Worm (Caenorhabditis elegans) whole organism, young adult: Measurements from ENCODE around the gene erh-1.

Source experiments
- B0336.3 ChIP-seq: fragments of 200-800 bp; sonication (Bioruptor generic); IDR thresholded peaks from 2 replicates; pipeline ENCODE4 v1.3.6; 2022; ENCODE audit warnings: missing genetic modification characterization, missing compliant biosample characterization
- F10E7.11 ChIP-seq: sonication (generic microtip); optimal IDR thresholded peaks from 2 replicates; lab custom pipeline; 2017; ENCODE audit warnings: mild to moderate bottlenecking, missing genetic modification characterization, moderate library complexity, missing compliant biosample characterization
- F33H1.4 ChIP-seq: fragments of 200-800 bp; sonication (Bioruptor generic); IDR thresholded peaks from 2 replicates; pipeline ENCODE4 v1.3.6; 2022; ENCODE audit warnings: missing genetic modification reagents, missing genetic modification characterization, missing compliant biosample characterization
- F37B4.10 ChIP-seq: fragments of 200-800 bp; sonication (Bioruptor generic); IDR thresholded peaks from 2 replicates; pipeline ENCODE4 v1.3.6; 2022; ENCODE audit warnings: missing genetic modification characterization, missing compliant biosample characterization
- F52B5.7 ChIP-seq: sonication (generic microtip); optimal IDR thresholded peaks from 2 replicates; lab custom pipeline; 2016; ENCODE audit warnings: mild to moderate bottlenecking, missing genetic modification characterization, missing compliant biosample characterization
- K11D2.4 ChIP-seq: fragments of 200-800 bp; sonication (Bioruptor generic); IDR thresholded peaks from 2 replicates; pipeline ENCODE4 v1.3.6; 2022; ENCODE audit warnings: missing genetic modification reagents, missing genetic modification characterization, missing compliant biosample characterization
- Y53F4B.3 ChIP-seq: fragments of 200-800 bp; sonication (Bioruptor generic); IDR thresholded peaks from 2 replicates; pipeline ENCODE4 v1.3.6; 2022; ENCODE audit warnings: missing genetic modification reagents, missing genetic modification characterization, missing compliant biosample characterization
- Y53G8AR.9 ChIP-seq: fragments of 200-800 bp; sonication (Bioruptor generic); conservative IDR thresholded peaks from 2 replicates; pipeline ENCODE4 v1.3.6; 2022; ENCODE audit warnings: missing genetic modification reagents, missing genetic modification characterization, missing compliant biosample characterization
- Y56A3A.18 ChIP-seq: fragments of 200-800 bp; sonication (Bioruptor generic); IDR thresholded peaks from 2 replicates; pipeline ENCODE4 v1.3.6; 2022; ENCODE audit warnings: missing genetic modification reagents, missing genetic modification characterization, missing compliant biosample characterization
- Y67H2A.10 ChIP-seq: fragments of 200-800 bp; sonication (Bioruptor generic); conservative IDR thresholded peaks from 2 replicates; pipeline ENCODE4 v1.3.6; 2022; ENCODE audit warnings: missing genetic modification reagents, missing genetic modification characterization, missing compliant biosample characterization
- Y79H2A.3 ChIP-seq: fragments of 200-800 bp; sonication (Bioruptor generic); conservative IDR thresholded peaks from 2 replicates; pipeline ENCODE4 v1.3.6; 2022; ENCODE audit warnings: missing genetic modification reagents, missing genetic modification characterization, missing compliant biosample characterization
- ZK185.1 ChIP-seq: sonication (generic microtip); optimal IDR thresholded peaks from 2 replicates; lab custom pipeline; 2016; ENCODE audit warnings: mild to moderate bottlenecking, missing genetic modification characterization, missing compliant biosample characterization; ENCODE audit not compliant: poor library complexity, severe bottlenecking
- aptf-2 ChIP-seq: fragments of 200-800 bp; sonication (Bioruptor generic); conservative IDR thresholded peaks from 2 replicates; pipeline ENCODE4 v1.3.6; 2022; ENCODE audit warnings: missing genetic modification reagents, missing genetic modification characterization, missing compliant biosample characterization
- aptf-3 ChIP-seq: fragments of 200-800 bp; sonication (Bioruptor generic); IDR thresholded peaks from 2 replicates; pipeline ENCODE4 v1.3.6; 2022; ENCODE audit warnings: missing genetic modification characterization, missing compliant biosample characterization
- atf-7 ChIP-seq: sonication (generic microtip); optimal IDR thresholded peaks from 2 replicates; lab custom pipeline; 2017; ENCODE audit warnings: mild to moderate bottlenecking, missing genetic modification characterization, missing compliant biosample characterization
- attf-6 ChIP-seq: fragments of 200-800 bp; sonication (Bioruptor generic); IDR thresholded peaks from 2 replicates; pipeline ENCODE4 v1.3.6; 2022; ENCODE audit warnings: missing genetic modification reagents, missing genetic modification characterization, missing compliant biosample characterization
- bed-1 ChIP-seq: fragments of 200-800 bp; sonication (Bioruptor generic); IDR thresholded peaks from 2 replicates; pipeline ENCODE4 v1.3.6; 2022; ENCODE audit warnings: missing genetic modification reagents, missing genetic modification characterization, missing compliant biosample characterization
- cebp-1 ChIP-seq, 2 experiments: fragments of 200-800 bp in 1 of 2; sonication (Bioruptor generic) in 1 of 2; sonication (generic microtip) in 1 of 2; IDR thresholded peaks in 1 of 2; optimal IDR thresholded peaks in 1 of 2; 2 replicates each; pipeline versions ENCODE4 v1.3.6 to Lab custom; 2017 to 2022; ENCODE audit warnings: missing compliant biosample characterization in 2 of 2, missing genetic modification characterization in 2 of 2, mild to moderate bottlenecking in 1 of 2, missing genetic modification reagents in 1 of 2, moderate library complexity in 1 of 2
- ceh-100 ChIP-seq: fragments of 200-800 bp; sonication (Bioruptor generic); IDR thresholded peaks from 2 replicates; pipeline ENCODE4 v1.3.6; 2022; ENCODE audit warnings: missing genetic modification reagents, missing genetic modification characterization, missing compliant biosample characterization
- ceh-79 ChIP-seq: sonication (generic microtip); optimal IDR thresholded peaks from 2 replicates; lab custom pipeline; 2017; ENCODE audit warnings: mild to moderate bottlenecking, missing genetic modification characterization, missing compliant biosample characterization
- die-1 ChIP-seq: sonication (generic microtip); optimal IDR thresholded peaks from 2 replicates; lab custom pipeline; 2016; ENCODE audit warnings: missing genotype, mild to moderate bottlenecking, missing genetic modification characterization, missing compliant biosample characterization
- dpl-1 ChIP-seq: fragments of 150-350 bp; optimal IDR thresholded peaks from 2 replicates; lab custom pipeline; 2014; ENCODE audit warnings: missing biosample characterization, missing genetic modification reagents, missing genetic modification characterization
- efl-1 ChIP-seq: fragments of 150-350 bp; optimal IDR thresholded peaks from 2 replicates; lab custom pipeline; 2014; ENCODE audit warnings: missing biosample characterization, missing genetic modification reagents, missing genetic modification characterization
- ekl-4 ChIP-seq: fragments of 200-800 bp; sonication (Bioruptor generic); IDR thresholded peaks from 2 replicates; pipeline ENCODE4 v1.3.6; 2022; ENCODE audit warnings: missing genetic modification reagents, missing genetic modification characterization, missing compliant biosample characterization
- hlh-12 ChIP-seq: sonication (generic microtip); optimal IDR thresholded peaks from 2 replicates; lab custom pipeline; 2016; ENCODE audit warnings: missing genetic modification characterization, missing compliant biosample characterization
- hrde-1 ChIP-seq: sonication (generic microtip); optimal IDR thresholded peaks from 2 replicates; lab custom pipeline; 2016; ENCODE audit warnings: missing genetic modification characterization, mild to moderate bottlenecking, missing compliant biosample characterization, moderate library complexity, missing genotype, missing genetic modification reagents, borderline replicate concordance
- hsf-1 ChIP-seq: fragments of 200-800 bp; sonication (Bioruptor generic); IDR thresholded peaks from 2 replicates; pipeline ENCODE4 v1.3.6; 2022; ENCODE audit warnings: missing genetic modification reagents, missing genetic modification characterization, missing compliant biosample characterization
- lag-1 ChIP-seq: fragments of 200-800 bp; sonication (Bioruptor generic); IDR thresholded peaks from 2 replicates; pipeline ENCODE4 v1.3.6; 2022; ENCODE audit warnings: missing genetic modification reagents, missing genetic modification characterization, missing compliant biosample characterization
- let-526 ChIP-seq: fragments of 200-800 bp; sonication (Bioruptor generic); IDR thresholded peaks from 2 replicates; pipeline ENCODE4 v1.3.6; 2022; ENCODE audit warnings: missing genetic modification reagents, missing genetic modification characterization, missing compliant biosample characterization
- lin-35 ChIP-seq, 3 experiments: fragments of 150-350 bp in 2 of 3; sonication (generic microtip) in 1 of 3; optimal IDR thresholded peaks; 2 replicates each; lab custom pipeline; 2014 to 2018; ENCODE audit warnings: missing biosample characterization in 3 of 3, missing genetic modification characterization in 3 of 3, missing genetic modification reagents in 3 of 3
- lin-40 ChIP-seq: sonication (generic microtip); optimal IDR thresholded peaks from 2 replicates; lab custom pipeline; 2016; ENCODE audit warnings: missing genetic modification characterization, mild to moderate bottlenecking, missing compliant biosample characterization, missing genotype, missing genetic modification reagents
- lsy-27 ChIP-seq: sonication (generic microtip); optimal IDR thresholded peaks from 2 replicates; lab custom pipeline; 2017; ENCODE audit warnings: missing genetic modification characterization, mild to moderate bottlenecking, missing compliant biosample characterization, antibody characterized with exemption, missing genotype, borderline replicate concordance; ENCODE audit not compliant: insufficient read depth
- madf-3 ChIP-seq: fragments of 200-800 bp; sonication (Bioruptor generic); IDR thresholded peaks from 2 replicates; pipeline ENCODE4 v1.3.6; 2022; ENCODE audit warnings: missing genetic modification reagents, missing genetic modification characterization, missing compliant biosample characterization
- madf-6 ChIP-seq: fragments of 200-800 bp; sonication (Bioruptor generic); IDR thresholded peaks from 2 replicates; pipeline ENCODE4 v1.3.6; 2022; ENCODE audit warnings: missing genetic modification reagents, missing genetic modification characterization, missing compliant biosample characterization
- nhr-120 ChIP-seq: fragments of 200-800 bp; sonication (Bioruptor generic); IDR thresholded peaks from 2 replicates; pipeline ENCODE4 v1.3.6; 2022; ENCODE audit warnings: missing genetic modification characterization, missing compliant biosample characterization
- pbrm-1 ChIP-seq: fragments of 200-800 bp; sonication (Bioruptor generic); IDR thresholded peaks from 2 replicates; pipeline ENCODE4 v1.3.6; 2022; ENCODE audit warnings: missing genetic modification reagents, missing genetic modification characterization, missing compliant biosample characterization
- rpc-1 ChIP-seq, 2 experiments: fragments of 150-350 bp in 1 of 2; sonication (generic microtip) in 1 of 2; optimal IDR thresholded peaks; 2 replicates each; lab custom pipeline; 2014 to 2018; ENCODE audit warnings: missing biosample characterization in 1 of 2, missing genetic modification characterization in 1 of 2, missing genetic modification reagents in 1 of 2, missing genotype in 1 of 2
- snpc-1.3 ChIP-seq: sonication (generic microtip); optimal IDR thresholded peaks from 2 replicates; lab custom pipeline; 2017; ENCODE audit warnings: missing genetic modification characterization, mild to moderate bottlenecking, missing compliant biosample characterization, antibody characterized with exemption, moderate library complexity, missing genotype, missing genetic modification reagents; ENCODE audit not compliant: insufficient read depth
- tbx-9 ChIP-seq: sonication (generic microtip); optimal IDR thresholded peaks from 2 replicates; lab custom pipeline; 2016; ENCODE audit warnings: borderline replicate concordance, missing genetic modification characterization, inconsistent platforms, missing compliant biosample characterization
- xnd-1 ChIP-seq: sonication (generic microtip); optimal IDR thresholded peaks from 2 replicates; lab custom pipeline; 2016; ENCODE audit warnings: missing genotype, missing genetic modification reagents, missing genetic modification characterization, missing compliant biosample characterization
- zfh-2 ChIP-seq: fragments of 200-800 bp; sonication (Bioruptor generic); conservative IDR thresholded peaks from 2 replicates; pipeline ENCODE4 v1.3.6; 2022; ENCODE audit warnings: missing genetic modification reagents, missing genetic modification characterization, missing compliant biosample characterization
- ztf-6 ChIP-seq: fragments of 200-800 bp; sonication (Bioruptor generic); IDR thresholded peaks from 2 replicates; pipeline ENCODE4 v1.3.6; 2022; ENCODE audit warnings: missing genetic modification reagents, missing genetic modification characterization, missing compliant biosample characterization

The erh-1 gene

DNA sequence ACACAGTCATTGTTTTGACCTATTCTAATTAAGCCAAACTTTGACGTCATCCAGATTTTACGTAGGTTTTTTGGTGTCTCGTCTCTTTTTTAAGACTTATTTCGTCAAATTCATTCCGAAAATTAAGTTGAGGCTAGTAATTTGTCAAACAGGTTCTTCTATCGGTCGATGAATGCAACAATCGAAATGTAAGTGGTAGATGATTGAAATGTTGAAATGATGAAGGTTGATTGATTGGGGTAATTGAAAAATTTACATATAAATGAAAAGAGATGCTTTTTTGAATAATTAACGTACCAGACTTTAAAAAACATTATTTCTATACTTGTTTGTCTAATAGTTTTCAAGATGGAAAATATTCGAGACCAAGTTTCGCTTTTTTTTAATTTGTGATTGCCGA is 22.6 kb downstream of the erh-1 start:
- no peak for TF ChIP-seq pbrm-1 (GFP tag; lab: Robert Waterston, UW)

DNA sequence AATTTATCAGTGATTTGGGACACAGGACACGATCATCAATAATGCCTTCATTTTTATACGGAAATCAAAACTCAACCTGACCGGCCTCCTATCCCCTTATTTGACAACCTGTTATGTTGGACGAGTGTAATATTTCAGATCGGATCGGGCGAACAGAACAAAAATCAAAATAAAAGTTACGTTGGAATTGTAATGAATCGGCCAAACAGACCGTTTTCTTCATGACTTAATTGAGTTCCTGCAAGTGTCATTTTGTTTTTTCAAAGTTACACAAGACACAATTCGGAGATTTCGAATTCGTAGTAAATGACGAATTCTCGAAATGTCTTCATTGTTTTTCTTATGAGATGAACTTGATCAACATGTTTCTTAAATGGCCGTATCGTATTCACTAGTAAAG is 23.7 kb downstream of the erh-1 start, which contains the start of gene F32G8.3:
F32G8.3 (minus strand) TSS at position 101 of the 400 bp plus-strand sequence.
- TF ChIP-seq xnd-1 (tag; lab: Kevin White, UChicago), result no peak
- no peak for TF ChIP-seq K11D2.4 (GFP tag; lab: Robert Waterston, UW)
- no peak for TF ChIP-seq lin-40 (tag; lab: Kevin White, UChicago)
- TF ChIP-seq atf-7 (tag; lab: Kevin White, UChicago), result no peak
- no peak for TF ChIP-seq ekl-4 (GFP tag; lab: Robert Waterston, UW)
- TF ChIP-seq lin-35 (GFP tag; optimal IDR thresholded peaks at IDR 0.05; lab: Kevin White, UChicago), result no peak
- TF ChIP-seq Y67H2A.10 (GFP tag; lab: Robert Waterston, UW), result no peak
- TF ChIP-seq Y53G8AR.9, result no peak
- no peak for TF ChIP-seq ZK185.1 (tag; lab: Kevin White, UChicago)
- no peak for TF ChIP-seq F37B4.10 (GFP tag; lab: Robert Waterston, UW)
- no peak for TF ChIP-seq Y53F4B.3
- no peak for TF ChIP-seq dpl-1 (GFP tag; lab: Kevin White, UChicago)
- no peak for TF ChIP-seq attf-6 (GFP tag; lab: Robert Waterston, UW)
- no peak for TF ChIP-seq aptf-3 (GFP tag; lab: Robert Waterston, UW)
- no peak for TF ChIP-seq bed-1 (GFP tag; lab: Robert Waterston, UW)
- no peak for TF ChIP-seq zfh-2 (GFP tag; lab: Robert Waterston, UW)

- TF ChIP-seq snpc-1.3 (no peak), ceh-79 (tag; lab: Kevin White, UChicago) (no peak), ztf-6 (GFP tag; lab: Robert Waterston, UW) (no peak), hlh-12 (no peak), cebp-1 (GFP tag; IDR thresholded peaks at IDR 0.05; lab: Robert Waterston, UW) (no peak), cebp-1 (tag; optimal IDR thresholded peaks at IDR 0.05; lab: Kevin White, UChicago) (no peak), ceh-100 (GFP tag; lab: Robert Waterston, UW) (no peak), tbx-9 (no peak), madf-6 (GFP tag; lab: Robert Waterston, UW) (no peak), B0336.3 (GFP tag; lab: Robert Waterston, UW) (no peak), F10E7.11 (tag; lab: Kevin White, UChicago) (no peak), rpc-1 (optimal IDR thresholded peaks at IDR 0.05; lab: Kevin White, UChicago) (no peak), rpc-1 (tag; optimal IDR thresholded peaks at IDR 0.05; lab: Kevin White, UChicago) (no peak), Y56A3A.18 (GFP tag; lab: Robert Waterston, UW) (no peak), nhr-120 (GFP tag; lab: Robert Waterston, UW) (no peak), attf-6 (GFP tag; lab: Robert Waterston, UW) (no peak)
Observed at ce11 chrV:10549717-10550116, 29.2 kb downstream of the erh-1 start, which contains the start of gene F32G8.2. TSS of gene F32G8.2 (plus strand) at chrV:10550017.

DNA sequence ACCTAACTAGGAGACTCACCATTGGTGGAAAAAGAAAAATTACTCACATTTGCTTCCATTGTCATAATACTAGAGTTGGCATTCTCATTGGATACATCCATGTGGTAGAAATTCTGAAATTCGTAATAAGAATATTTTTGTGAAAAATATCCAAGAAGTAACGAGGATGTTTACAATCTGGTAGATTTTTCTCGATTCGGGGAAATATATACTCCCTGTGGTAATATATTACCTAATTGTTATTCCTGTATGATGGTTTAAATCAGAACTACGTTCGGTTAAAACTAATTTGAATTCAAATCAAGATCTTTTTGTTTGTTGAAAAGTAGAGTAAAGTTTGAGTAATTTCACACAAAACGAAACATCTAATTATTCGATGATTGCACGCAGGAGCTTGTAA is 30.0 kb downstream of the erh-1 start, which contains the start of gene srd-34:
srd-34 (minus strand) TSS at position 101 of the 400 bp plus-strand sequence.
- TF ChIP-seq Y79H2A.3 (no peak), efl-1 (no peak)

ce11 chrV:10546749-10547148 is 32.2 kb downstream of the erh-1 start, which contains the start of gene F25D1.5:
TSS of gene F25D1.5 (minus strand) at chrV:10546783.
- no peak for TF ChIP-seq B0336.3 (GFP tag; lab: Robert Waterston, UW)
- no peak for TF ChIP-seq die-1
- TF ChIP-seq Y67H2A.10 (GFP tag; lab: Robert Waterston, UW), result no peak
- TF ChIP-seq madf-3 (GFP tag; lab: Robert Waterston, UW), result no peak
- TF ChIP-seq hrde-1 (tag; lab: Kevin White, UChicago), result no peak
- no peak for TF ChIP-seq hsf-1 (GFP tag; lab: Robert Waterston, UW)
- no peak for TF ChIP-seq lsy-27
- TF ChIP-seq lag-1, result no peak
- TF ChIP-seq let-526 (GFP tag; lab: Robert Waterston, UW), result no peak
- TF ChIP-seq F52B5.7 (tag; lab: Kevin White, UChicago), result no peak
- TF ChIP-seq F33H1.4 (GFP tag; lab: Robert Waterston, UW), result no peak
- no peak for TF ChIP-seq aptf-2 (GFP tag; lab: Robert Waterston, UW)
